Worm (Caenorhabditis elegans): ENCODE data around the gene C27A2.7.
A peak's percentile ranks its signal among the peaks of the same experiment; 100 is the strongest.

C27A2.7 gene

DNA sequence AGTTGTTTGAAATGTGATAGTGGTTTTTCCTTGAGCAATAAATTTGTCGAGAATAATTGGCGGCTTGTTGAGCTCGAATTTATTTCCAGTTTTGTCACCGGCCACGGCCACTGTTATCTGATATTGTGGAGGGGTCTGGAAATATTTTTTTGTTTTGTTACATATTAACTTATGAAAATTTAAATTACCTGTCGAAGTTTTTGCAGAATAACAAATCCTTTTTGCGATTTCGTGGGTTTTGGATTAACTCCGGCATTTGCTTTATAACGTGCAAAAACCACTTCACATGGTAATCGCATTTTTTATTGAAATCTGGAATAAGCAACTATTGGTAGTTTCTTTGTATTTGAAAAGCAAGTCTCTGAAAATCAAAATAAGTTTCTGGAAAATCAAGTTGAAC is 35.0 kb downstream of the C27A2.7 start, which contains the start of gene lrr-1:
lrr-1 (minus strand) TSS at position 312 of the 400 bp plus-strand sequence.
- TF ChIP-seq madf-6 (GFP tag; IDR thresholded peaks at IDR 0.05), result peak; percentile 43; the same call in 1 of the 2 replicates
- TF ChIP-seq nhr-179 (tag; optimal IDR thresholded peaks at IDR 0.05), result no peak

DNA sequence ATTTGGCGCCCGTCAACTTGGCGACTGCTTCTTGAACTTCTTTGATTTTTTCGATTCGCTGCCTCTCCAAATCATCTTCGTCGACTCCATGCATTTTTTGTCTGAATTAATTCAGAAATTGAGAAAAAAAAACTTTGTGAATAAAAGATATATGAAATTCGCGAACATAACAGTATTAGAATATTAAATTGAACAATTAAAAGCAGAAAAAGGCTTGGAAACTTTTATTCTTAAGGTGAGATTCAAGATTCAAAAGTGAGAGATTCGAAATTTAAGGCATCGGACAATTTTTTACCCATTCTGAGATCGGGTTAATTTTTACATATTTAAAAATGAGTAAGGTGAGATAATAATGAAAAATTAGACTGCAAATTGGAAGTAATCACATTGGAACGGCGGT is 37.2 kb downstream of the C27A2.7 start, which contains the start of gene F33G12.3:
F33G12.3 (minus strand) TSS at position 101 of the 400 bp plus-strand sequence.
- no peak for TF ChIP-seq hsf-1 (GFP tag; IDR thresholded peaks at IDR 0.05)

DNA sequence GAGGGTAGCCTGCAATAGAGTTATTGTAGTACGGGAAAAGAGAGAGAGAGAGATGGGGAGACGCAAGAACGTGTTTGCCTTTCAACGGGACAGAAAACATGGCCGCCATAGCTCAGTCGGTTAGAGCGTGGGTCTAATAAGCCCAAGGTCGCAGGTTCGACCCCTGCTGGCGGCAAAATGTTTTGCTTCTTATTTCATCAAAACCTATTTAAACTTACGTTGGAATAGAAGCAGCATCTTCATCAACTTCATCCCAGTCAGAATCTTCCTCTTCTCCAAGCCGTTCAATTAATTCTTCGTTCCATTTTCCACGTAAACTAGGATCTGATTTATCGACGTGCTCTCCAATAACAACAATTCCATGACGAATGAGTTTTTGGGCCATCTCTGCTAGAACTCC is 38.5 kb downstream of the C27A2.7 start:
- TF ChIP-seq B0261.1 (tag; optimal IDR thresholded peaks at IDR 0.05), result peak; percentile 93
- peak; percentile 81 for TF ChIP-seq die-1 (tag; optimal IDR thresholded peaks at IDR 0.05)
- 0 out of 2 replicates have a peak, but pooled peaks have one; percentile 45 for TF ChIP-seq Y95B8A.8 (GFP tag; IDR thresholded peaks at IDR 0.05)
- TF ChIP-seq cebp-2 (GFP tag; IDR thresholded peaks at IDR 0.05), result peak; percentile 89
- peak; percentile 65 for TF ChIP-seq rcor-1 (GFP tag; IDR thresholded peaks at IDR 0.05)
- TF ChIP-seq nhr-120 (GFP tag; IDR thresholded peaks at IDR 0.05), result 0 out of 2 replicates have a peak, but pooled peaks have one; percentile 48
- TF ChIP-seq F22D6.2 (tag; optimal IDR thresholded peaks at IDR 0.05), result no peak
- 0 out of 2 replicates have a peak, but pooled peaks have one; percentile 13 for TF ChIP-seq C17E4.6 (GFP tag; IDR thresholded peaks at IDR 0.05)
- TF ChIP-seq F57A8.1 (GFP tag; optimal IDR thresholded peaks at IDR 0.05), result no peak
- no peak for TF ChIP-seq tbx-9 (tag; optimal IDR thresholded peaks at IDR 0.05; ENCODE audit: borderline replicate concordance)
- TF ChIP-seq ztf-18 (tag; optimal IDR thresholded peaks at IDR 0.05), result peak; percentile 55
- peak; percentile 87 for TF ChIP-seq rpc-1 (optimal IDR thresholded peaks at IDR 0.05)
- peak; percentile 83 for TF ChIP-seq rpc-1 (tag; optimal IDR thresholded peaks at IDR 0.05)
- TF ChIP-seq ceh-40 (GFP tag; IDR thresholded peaks at IDR 0.05), result 0 out of 2 replicates have a peak, but pooled peaks have one; percentile 67
- peak; percentile 50; the same call in 1 of the 2 replicates for TF ChIP-seq pbrm-1 (GFP tag; IDR thresholded peaks at IDR 0.05)
- no peak; the same call in 1 of the 2 replicates for TF ChIP-seq Y53G8AR.9 (GFP tag; conservative IDR thresholded peaks at IDR 0.05)
- TF ChIP-seq T26A5.8 (tag; optimal IDR thresholded peaks at IDR 0.05), result peak; percentile 63
- TF ChIP-seq ets-4 (GFP tag; optimal IDR thresholded peaks at IDR 0.05), result peak; percentile 7
- peak; percentile 34 for TF ChIP-seq snpc-4 (GFP tag; optimal IDR thresholded peaks at IDR 0.05)
- peak in 3 of 4 experiments; percentile 48 to 70 (median 69) for TF ChIP-seq snpc-4 (tag; optimal IDR thresholded peaks at IDR 0.05)
- no peak for TF ChIP-seq dpff-1 (tag; optimal IDR thresholded peaks at IDR 0.05)
- TF ChIP-seq zfh-2 (GFP tag; conservative IDR thresholded peaks at IDR 0.05), result no peak; the same call in 1 of the 2 replicates
- peak; percentile 87 for TF ChIP-seq nfyb-1 (GFP tag; IDR thresholded peaks at IDR 0.05)
- peak; percentile 74 for TF ChIP-seq chd-7 (tag; optimal IDR thresholded peaks at IDR 0.05)
- no peak for TF ChIP-seq unc-62 (GFP tag; optimal IDR thresholded peaks at IDR 0.05)
- no peak for TF ChIP-seq nfya-1 (tag; optimal IDR thresholded peaks at IDR 0.05; ENCODE audit: borderline replicate concordance, insufficient read depth)
- TF ChIP-seq hlh-12 (tag; optimal IDR thresholded peaks at IDR 0.05), result no peak
- TF ChIP-seq F55B11.4 (tag; optimal IDR thresholded peaks at IDR 0.05; ENCODE audit: borderline replicate concordance, insufficient read depth), result no peak
- TF ChIP-seq F33H1.4 (GFP tag; IDR thresholded peaks at IDR 0.05), result peak; percentile 60
- TF ChIP-seq B0336.3 (GFP tag; IDR thresholded peaks at IDR 0.05), result peak; percentile 79
- TF ChIP-seq tlf-1 (GFP tag; optimal IDR thresholded peaks at IDR 0.05), result peak; percentile 14
- peak; percentile 79; the same call in 1 of the 2 replicates for TF ChIP-seq egl-44 (GFP tag; IDR thresholded peaks at IDR 0.05)
- TF ChIP-seq lin-40 (tag; optimal IDR thresholded peaks at IDR 0.05), result peak; percentile 53
- peak; percentile 35; the same call in 1 of the 2 replicates for TF ChIP-seq C06A6.2 (GFP tag; conservative IDR thresholded peaks at IDR 0.05)
- TF ChIP-seq D2030.7 (GFP tag; IDR thresholded peaks at IDR 0.05), result peak; percentile 47; the same call in 1 of the 2 replicates
- TF ChIP-seq nhr-27 (tag; optimal IDR thresholded peaks at IDR 0.05), result peak; percentile 74
- 0 out of 2 replicates have a peak, but pooled peaks have one; percentile 14 for TF ChIP-seq ztf-28 (GFP tag; IDR thresholded peaks at IDR 0.05)
- TF ChIP-seq hrde-1 (tag; optimal IDR thresholded peaks at IDR 0.05; ENCODE audit: borderline replicate concordance), result peak; percentile 63
- peak in 1 of 2 experiments; percentile 77 for TF ChIP-seq rec-8 (tag; optimal IDR thresholded peaks at IDR 0.05)
- no peak for TF ChIP-seq ztf-22 (GFP tag; optimal IDR thresholded peaks at IDR 0.05)
- TF ChIP-seq pha-4 (tag; optimal IDR thresholded peaks at IDR 0.05), result no peak

Data from whole organism, young adult.